Worm (Caenorhabditis elegans) whole organism, late embryonic: ENCODE measurements around the gene F15H10.5.

Source experiments
- C38D4.7 ChIP-seq: fragments of 200-800 bp; sonication (Bioruptor generic); optimal IDR thresholded peaks from 2 replicates; lab custom pipeline; 2018; ENCODE audit warnings: mild to moderate bottlenecking, missing genetic modification characterization, moderate library complexity, missing compliant biosample characterization
- K02D7.2 ChIP-seq: sonication (generic microtip); optimal IDR thresholded peaks from 2 replicates; lab custom pipeline; 2017; ENCODE audit warnings: mild to moderate bottlenecking, missing genetic modification characterization, missing compliant biosample characterization
- K09A11.1 ChIP-seq: sonication (generic microtip); optimal IDR thresholded peaks from 2 replicates; lab custom pipeline; 2017; ENCODE audit warnings: antibody characterized with exemption, mild to moderate bottlenecking, missing genetic modification characterization, missing compliant biosample characterization; ENCODE audit not compliant: insufficient read depth
- T23F11.4 ChIP-seq: fragments of 200-800 bp; sonication (Bioruptor generic); optimal IDR thresholded peaks from 2 replicates; lab custom pipeline; 2018; ENCODE audit warnings: mild to moderate bottlenecking, missing genetic modification characterization, missing compliant biosample characterization
- Y22D7AL.16 ChIP-seq: sonication (generic microtip); optimal IDR thresholded peaks from 2 replicates; lab custom pipeline; 2016; ENCODE audit warnings: missing genetic modification characterization, missing compliant biosample characterization
- ahr-1 ChIP-seq: sonication (generic microtip); optimal IDR thresholded peaks from 2 replicates; lab custom pipeline; 2016; ENCODE audit warnings: missing genetic modification characterization, missing compliant biosample characterization
- ceh-2 ChIP-seq: sonication (generic microtip); optimal IDR thresholded peaks from 2 replicates; lab custom pipeline; 2016; ENCODE audit warnings: missing genotype, missing genetic modification characterization, missing compliant biosample characterization
- ceh-22 ChIP-seq: sonication (generic microtip); optimal IDR thresholded peaks from 2 replicates; lab custom pipeline; 2017; ENCODE audit warnings: missing biosample characterization, missing genetic modification characterization
- ceh-24 ChIP-seq: sonication (generic microtip); optimal IDR thresholded peaks from 2 replicates; lab custom pipeline; 2016; ENCODE audit warnings: mild to moderate bottlenecking, missing genetic modification characterization, missing compliant biosample characterization
- ceh-30 ChIP-seq: fragments of 150-350 bp; optimal IDR thresholded peaks from 2 replicates; lab custom pipeline; 2014; ENCODE audit warnings: missing biosample characterization, missing genetic modification characterization
- ceh-31 ChIP-seq: sonication (generic microtip); optimal IDR thresholded peaks from 2 replicates; lab custom pipeline; 2016; ENCODE audit warnings: missing genetic modification characterization, missing compliant biosample characterization
- ceh-34 ChIP-seq: sonication (generic microtip); optimal IDR thresholded peaks from 2 replicates; lab custom pipeline; 2016; ENCODE audit warnings: mild to moderate bottlenecking, missing genetic modification characterization, missing compliant biosample characterization
- ceh-9 ChIP-seq: sonication (generic microtip); optimal IDR thresholded peaks from 2 replicates; lab custom pipeline; 2016; ENCODE audit warnings: mild to moderate bottlenecking, missing genetic modification characterization, inconsistent platforms, missing compliant biosample characterization
- elt-4 ChIP-seq: sonication (generic microtip); optimal IDR thresholded peaks from 2 replicates; lab custom pipeline; 2016; ENCODE audit warnings: missing genetic modification characterization, missing compliant biosample characterization
- ets-4 ChIP-seq: sonication (generic microtip); optimal IDR thresholded peaks from 2 replicates; lab custom pipeline; 2016; ENCODE audit warnings: missing genetic modification characterization, missing compliant biosample characterization
- eyg-1 ChIP-seq: sonication (generic microtip); optimal IDR thresholded peaks from 2 replicates; lab custom pipeline; 2016; ENCODE audit warnings: missing genotype, missing genetic modification characterization, missing compliant biosample characterization
- fax-1 ChIP-seq: sonication (generic microtip); optimal IDR thresholded peaks from 2 replicates; lab custom pipeline; 2016; ENCODE audit warnings: missing genotype, missing genetic modification characterization, missing compliant biosample characterization
- hlh-13 ChIP-seq: fragments of 200-800 bp; sonication (Bioruptor generic); optimal IDR thresholded peaks from 2 replicates; lab custom pipeline; 2018; ENCODE audit warnings: mild to moderate bottlenecking, missing genetic modification characterization, missing compliant biosample characterization
- hlh-30 ChIP-seq: sonication (generic microtip); optimal IDR thresholded peaks from 2 replicates; lab custom pipeline; 2017; ENCODE audit warnings: antibody characterized with exemption, missing genetic modification characterization, missing compliant biosample characterization; ENCODE audit not compliant: insufficient read depth
- hlh-6 ChIP-seq: sonication (generic microtip); optimal IDR thresholded peaks from 2 replicates; lab custom pipeline; 2016; ENCODE audit warnings: missing genotype, missing genetic modification characterization, missing compliant biosample characterization
- lim-6 ChIP-seq: sonication (generic microtip); optimal IDR thresholded peaks from 2 replicates; lab custom pipeline; 2016; ENCODE audit warnings: missing genetic modification characterization, missing compliant biosample characterization
- lin-11 ChIP-seq: fragments of 200-800 bp; sonication (Bioruptor generic); optimal IDR thresholded peaks from 2 replicates; lab custom pipeline; 2018; ENCODE audit warnings: mild to moderate bottlenecking, missing genetic modification characterization, missing compliant biosample characterization
- nhr-232 ChIP-seq: sonication (generic microtip); optimal IDR thresholded peaks from 2 replicates; lab custom pipeline; 2016; ENCODE audit warnings: missing genetic modification characterization, missing compliant biosample characterization
- pat-9 ChIP-seq: fragments of 200-800 bp; sonication (Bioruptor generic); optimal IDR thresholded peaks from 2 replicates; lab custom pipeline; 2018; ENCODE audit warnings: mild to moderate bottlenecking, missing genetic modification characterization, moderate library complexity, missing compliant biosample characterization
- pax-1 ChIP-seq: fragments of 150-350 bp; optimal IDR thresholded peaks from 2 replicates; lab custom pipeline; 2014; ENCODE audit warnings: missing biosample characterization, missing genetic modification characterization
- pha-2 ChIP-seq: sonication (generic microtip); optimal IDR thresholded peaks from 2 replicates; lab custom pipeline; 2017; ENCODE audit warnings: mild to moderate bottlenecking, missing genetic modification characterization, missing compliant biosample characterization
- pha-4 ChIP-seq: fragments of 150-350 bp; optimal IDR thresholded peaks from 2 replicates; lab custom pipeline; 2018; ENCODE audit warnings: missing biosample characterization, missing genetic modification reagents, missing genetic modification characterization
- ref-2 ChIP-seq: sonication (generic microtip); optimal IDR thresholded peaks from 2 replicates; lab custom pipeline; 2016; ENCODE audit warnings: missing genetic modification characterization, missing compliant biosample characterization
- rnt-1 ChIP-seq: sonication (generic microtip); optimal IDR thresholded peaks from 2 replicates; lab custom pipeline; 2016; ENCODE audit warnings: missing genetic modification characterization, missing compliant biosample characterization
- sdc-2 ChIP-seq: sonication (generic microtip); optimal IDR thresholded peaks from 2 replicates; lab custom pipeline; 2016; ENCODE audit warnings: missing genotype, missing genetic modification characterization, missing compliant biosample characterization
- sox-2 ChIP-seq: fragments of 200-800 bp; sonication (Bioruptor generic); IDR thresholded peaks from 2 replicates; pipeline ENCODE4 v1.3.6; 2022; ENCODE audit warnings: missing genetic modification reagents, missing genetic modification characterization, missing compliant biosample characterization
- syd-9 ChIP-seq: sonication (generic microtip); optimal IDR thresholded peaks from 2 replicates; lab custom pipeline; 2016; ENCODE audit warnings: mild to moderate bottlenecking, missing genetic modification characterization, moderate library complexity, missing compliant biosample characterization
- unc-55 ChIP-seq: sonication (generic microtip); optimal IDR thresholded peaks from 2 replicates; lab custom pipeline; 2017; ENCODE audit warnings: missing biosample characterization, missing genetic modification reagents, missing genetic modification characterization
- unc-86 ChIP-seq: sonication (generic microtip); optimal IDR thresholded peaks from 2 replicates; lab custom pipeline; 2016; ENCODE audit warnings: missing genetic modification characterization, missing compliant biosample characterization

The F15H10.5 gene

DNA sequence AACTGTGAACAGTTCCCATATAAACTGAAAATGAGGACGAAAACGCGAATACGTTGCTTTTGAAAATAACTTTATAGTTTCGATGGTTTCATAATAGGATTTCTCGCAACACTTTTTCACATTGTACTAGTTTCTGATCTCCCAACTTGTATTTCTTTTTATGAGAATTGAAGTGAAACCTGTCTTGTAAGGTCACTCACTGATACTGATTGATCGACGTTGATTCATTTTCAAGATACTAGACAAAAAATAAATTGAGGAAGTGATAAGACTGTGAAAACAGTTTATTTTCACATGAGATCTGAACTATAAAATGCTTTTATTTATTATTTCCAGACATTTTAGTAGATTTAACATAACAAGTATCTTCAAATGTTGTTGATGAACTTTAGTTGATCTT lies 31.4 kb downstream of the F15H10.5 start:
- TF ChIP-seq sox-2 (GFP tag; lab: Robert Waterston, UW) (no peak), ref-2 (tag; lab: Kevin White, UChicago) (no peak), ahr-1 (tag; lab: Kevin White, UChicago) (no peak), elt-4 (no peak), nhr-232 (tag; lab: Kevin White, UChicago) (no peak), lim-6 (tag; lab: Kevin White, UChicago) (no peak), hlh-6 (tag; lab: Kevin White, UChicago) (no peak), ceh-34 (tag; lab: Kevin White, UChicago) (no peak), rnt-1 (no peak), ceh-2 (tag; lab: Kevin White, UChicago) (no peak), ceh-9 (tag; lab: Kevin White, UChicago) (no peak), unc-86 (tag; lab: Kevin White, UChicago) (no peak), ceh-22 (tag; lab: Kevin White, UChicago) (no peak), K02D7.2 (tag; lab: Kevin White, UChicago) (no peak), C38D4.7 (GFP tag; lab: Kevin White, UChicago) (no peak)
- TF ChIP-seq, all 69 proteins: peak for 0

DNA sequence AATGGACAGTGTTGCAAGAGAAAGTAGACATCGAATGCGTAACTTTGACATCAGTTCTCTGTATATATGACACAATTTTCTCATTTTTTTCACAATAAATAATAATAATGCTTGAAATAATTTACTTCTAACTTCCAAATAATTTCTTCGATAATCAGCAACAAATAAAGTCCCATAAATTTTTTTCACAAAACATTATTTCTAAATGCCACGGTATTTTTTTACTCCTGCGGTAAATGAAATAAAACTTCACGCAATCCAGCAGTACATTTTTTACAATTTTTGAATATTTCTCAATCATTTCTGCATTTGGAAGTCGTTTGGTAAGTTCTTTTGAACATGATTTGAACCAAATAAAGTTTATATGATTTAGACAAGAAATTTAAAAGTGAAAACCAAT lies 34.9 kb downstream of the F15H10.5 start, which contains the start of gene spe-10:
TSS of gene spe-10 (plus strand) at position 301 of the 400 bp plus-strand sequence.
- no peak for TF ChIP-seq ahr-1 (tag; lab: Kevin White, UChicago)
- TF ChIP-seq hlh-30, result no peak
- TF ChIP-seq eyg-1, result no peak
- TF ChIP-seq ref-2 (tag; lab: Kevin White, UChicago), result no peak
- no peak for TF ChIP-seq T23F11.4 (GFP tag; lab: Kevin White, UChicago)
- TF ChIP-seq ceh-31 (tag; lab: Kevin White, UChicago), result no peak
- TF ChIP-seq ceh-30 (tag; lab: Kevin White, UChicago), result no peak
- TF ChIP-seq pax-1 (tag; lab: Kevin White, UChicago), result no peak

DNA sequence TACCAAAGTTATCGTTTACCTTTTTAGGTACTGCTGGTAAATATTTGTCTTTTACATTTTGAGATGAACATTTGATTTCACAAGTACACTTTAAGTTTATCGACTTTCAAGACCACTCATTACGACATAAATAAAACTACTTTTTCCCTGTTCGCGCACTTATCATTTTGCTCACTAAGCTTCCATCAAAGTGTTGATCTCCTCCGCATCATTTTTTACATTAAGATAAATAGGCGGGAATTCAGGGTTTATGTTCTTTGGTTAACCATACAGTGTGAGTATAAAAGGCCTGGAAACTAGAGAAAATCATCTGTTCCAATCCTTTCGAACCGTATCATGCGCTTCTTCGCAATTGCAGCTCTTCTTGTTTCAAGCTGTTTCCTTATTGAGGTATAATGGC lies 36.7 kb downstream of the F15H10.5 start, which contains the start of gene pqn-2:
TSS of gene pqn-2 (plus strand) at position 301 of the 400 bp plus-strand sequence.
- TF ChIP-seq sdc-2 (tag; lab: Kevin White, UChicago) (no peak), hlh-13 (GFP tag; lab: Kevin White, UChicago) (no peak), lin-11 (tag; lab: Kevin White, UChicago) (no peak)

DNA sequence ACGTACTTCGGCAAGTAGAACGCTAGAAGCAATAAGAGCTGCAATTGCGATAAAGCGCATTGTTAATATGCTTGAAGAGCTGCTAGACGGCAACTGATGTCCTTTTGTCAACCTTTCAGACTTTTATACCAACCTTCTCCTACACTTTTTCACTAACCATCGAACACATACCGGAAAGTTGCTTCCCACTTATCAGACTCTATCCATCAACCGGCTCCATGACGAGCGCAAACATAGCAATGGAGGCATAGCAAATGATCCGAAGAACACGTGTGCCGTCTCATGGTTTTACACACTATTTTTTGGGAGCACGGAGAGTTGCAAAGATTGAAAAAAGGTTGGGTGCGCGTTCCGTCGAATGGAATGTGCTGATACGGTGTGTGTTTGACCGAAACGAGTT lies 37.1 kb downstream of the F15H10.5 start, which contains the start of gene abu-1:
TSS of gene abu-1 (minus strand) at position 101 of the 400 bp plus-strand sequence.
- no peak for TF ChIP-seq sdc-2 (tag; lab: Kevin White, UChicago)
- no peak for TF ChIP-seq ets-4 (tag; lab: Kevin White, UChicago)
- no peak for TF ChIP-seq pat-9 (tag; lab: Kevin White, UChicago)
- no peak for TF ChIP-seq pha-2 (tag; lab: Kevin White, UChicago)
- TF ChIP-seq Y22D7AL.16 (tag; lab: Kevin White, UChicago), result no peak
- no peak for TF ChIP-seq ceh-30 (tag; lab: Kevin White, UChicago)
- TF ChIP-seq K02D7.2 (tag; lab: Kevin White, UChicago), result no peak
- TF ChIP-seq unc-55, result no peak
- no peak for TF ChIP-seq syd-9 (tag; lab: Kevin White, UChicago)
- TF ChIP-seq hlh-13 (GFP tag; lab: Kevin White, UChicago), result no peak
- TF ChIP-seq nhr-232 (tag; lab: Kevin White, UChicago), result no peak
- TF ChIP-seq ceh-24, result no peak
- no peak for TF ChIP-seq ceh-34 (tag; lab: Kevin White, UChicago)
- no peak for TF ChIP-seq pha-4 (tag; lab: Kevin White, UChicago)
- no peak for TF ChIP-seq hlh-6 (tag; lab: Kevin White, UChicago)
- no peak for TF ChIP-seq T23F11.4 (GFP tag; lab: Kevin White, UChicago)
- no peak for TF ChIP-seq K09A11.1 (tag; lab: Kevin White, UChicago)
- TF ChIP-seq fax-1 (tag; lab: Kevin White, UChicago), result no peak
- TF ChIP-seq, all 69 proteins: peak for 0
